Fruit fly (Drosophila melanogaster) whole organism, embryonic: ENCODE results near the gene Gr64a.

Experiments used
- ATbp ChIP-seq: fragments of 200-800 bp; sonication (Bioruptor generic); optimal IDR thresholded peaks from 2 replicates; lab custom pipeline; 2017; ENCODE audit warnings: missing biosample characterization, mild to moderate bottlenecking, missing genetic modification characterization, missing genetic modification reagents
- Ada2b ChIP-seq: fragments of 200-800 bp; sonication (Bioruptor generic); IDR thresholded peaks from 2 replicates; pipeline ENCODE4 v1.3.6; 2022; ENCODE audit warnings: missing biosample characterization, missing genetic modification characterization
- Adf1 ChIP-seq: fragments of 200-800 bp; sonication (Bioruptor generic); IDR thresholded peaks from 2 replicates; pipeline ENCODE4 v1.3.6; 2022; ENCODE audit warnings: missing biosample characterization, missing genetic modification characterization
- CG11085 ChIP-seq: fragments of 200-800 bp; sonication (Bioruptor generic); IDR thresholded peaks from 2 replicates; pipeline ENCODE4 v1.3.6; 2022; ENCODE audit warnings: missing biosample characterization, missing genetic modification characterization
- CG12071 ChIP-seq: fragments of 200-800 bp; sonication (Bioruptor generic); optimal IDR thresholded peaks from 3 replicates; lab custom pipeline; 2018; ENCODE audit warnings: missing biosample characterization, mild to moderate bottlenecking, missing genetic modification characterization
- CG13287 ChIP-seq: fragments of 200-800 bp; sonication (Bioruptor generic); IDR thresholded peaks from 2 replicates; pipeline ENCODE4 v1.3.6; 2022; ENCODE audit warnings: missing biosample characterization, missing genetic modification characterization; ENCODE audit not compliant: partially characterized antibody
- CG13296 ChIP-seq: fragments of 200-800 bp; sonication (Bioruptor generic); optimal IDR thresholded peaks from 3 replicates; lab custom pipeline; 2018; ENCODE audit warnings: missing biosample characterization, mild to moderate bottlenecking, missing genetic modification characterization
- CG14965 ChIP-seq: fragments of 200-800 bp; sonication (Bioruptor generic); optimal IDR thresholded peaks from 2 replicates; lab custom pipeline; 2016; ENCODE audit warnings: missing biosample characterization, missing genetic modification characterization, borderline replicate concordance
- CG1529 ChIP-seq: fragments of 200-800 bp; sonication (Bioruptor generic); optimal IDR thresholded peaks from 3 replicates; lab custom pipeline; 2018; ENCODE audit warnings: missing biosample characterization, missing genetic modification characterization
- CG15696 ChIP-seq: fragments of 200-800 bp; sonication (Bioruptor generic); optimal IDR thresholded peaks from 2 replicates; lab custom pipeline; 2019; ENCODE audit warnings: missing biosample characterization, mild to moderate bottlenecking, missing genetic modification characterization, moderate library complexity
- CG1792 ChIP-seq: fragments of 200-800 bp; sonication (Bioruptor generic); optimal IDR thresholded peaks from 2 replicates; lab custom pipeline; 2016; ENCODE audit warnings: missing biosample characterization, missing genetic modification characterization
- CG2678 ChIP-seq: fragments of 200-800 bp; sonication (Bioruptor generic); optimal IDR thresholded peaks from 3 replicates; lab custom pipeline; 2019; ENCODE audit warnings: missing biosample characterization, mild to moderate bottlenecking, missing genetic modification characterization, moderate library complexity
- CG30431 ChIP-seq: fragments of 200-800 bp; sonication (Bioruptor generic); optimal IDR thresholded peaks from 2 replicates; lab custom pipeline; 2017; ENCODE audit warnings: missing biosample characterization, missing genetic modification characterization
- CG32532 ChIP-seq: fragments of 200-800 bp; sonication (Bioruptor generic); IDR thresholded peaks from 2 replicates; pipeline ENCODE4 v1.3.6; 2022; ENCODE audit warnings: missing biosample characterization, missing genetic modification characterization
- CG3281 ChIP-seq: fragments of 200-800 bp; sonication (Bioruptor generic); optimal IDR thresholded peaks from 3 replicates; lab custom pipeline; 2017; ENCODE audit warnings: missing biosample characterization, mild to moderate bottlenecking, missing genetic modification characterization
- CG6272 ChIP-seq: fragments of 200-800 bp; sonication (Bioruptor generic); IDR thresholded peaks from 2 replicates; pipeline ENCODE4 v1.3.6; 2022; ENCODE audit warnings: missing biosample characterization, missing genetic modification characterization
- CG8765 ChIP-seq: fragments of 200-800 bp; sonication (Bioruptor generic); IDR thresholded peaks from 2 replicates; pipeline ENCODE4 v1.3.6; 2022; ENCODE audit warnings: missing biosample characterization, missing genetic modification characterization
- D19B ChIP-seq: fragments of 200-800 bp; sonication (Bioruptor generic); optimal IDR thresholded peaks from 2 replicates; lab custom pipeline; 2017; ENCODE audit warnings: missing biosample characterization, mild to moderate bottlenecking, missing genetic modification characterization
- Doc2 ChIP-seq: fragments of 200-800 bp; sonication (Bioruptor generic); IDR thresholded peaks from 2 replicates; pipeline ENCODE4 v1.3.6; 2022; ENCODE audit warnings: missing biosample characterization, missing genetic modification characterization
- Dp ChIP-seq: fragments of 200-800 bp; sonication (Bioruptor generic); optimal IDR thresholded peaks from 2 replicates; lab custom pipeline; 2018; ENCODE audit warnings: missing biosample characterization, mild to moderate bottlenecking, missing genetic modification characterization, moderate library complexity
- Dref ChIP-seq: fragments of 200-800 bp; sonication (Bioruptor generic); IDR thresholded peaks from 2 replicates; pipeline ENCODE4 v1.3.6; 2022; ENCODE audit warnings: missing biosample characterization, missing genetic modification characterization
- HmgD ChIP-seq: fragments of 200-800 bp; sonication (Bioruptor generic); optimal IDR thresholded peaks from 3 replicates; lab custom pipeline; 2016; ENCODE audit warnings: missing biosample characterization, missing genetic modification characterization
- Hmr ChIP-seq: fragments of 200-800 bp; sonication (Bioruptor generic); optimal IDR thresholded peaks from 3 replicates; lab custom pipeline; 2017; ENCODE audit warnings: mild to moderate bottlenecking, missing biosample characterization, missing genetic modification reagents, missing genetic modification characterization
- Hsf ChIP-seq: fragments of 200-800 bp; sonication (Bioruptor generic); optimal IDR thresholded peaks from 3 replicates; lab custom pipeline; 2016; ENCODE audit warnings: missing biosample characterization, missing genetic modification characterization
- Kr ChIP-seq: fragments of 200-800 bp; sonication (Bioruptor generic); optimal IDR thresholded peaks from 2 replicates; lab custom pipeline; 2017; ENCODE audit warnings: missing biosample characterization, mild to moderate bottlenecking, missing genetic modification characterization
- Lpt ChIP-seq: fragments of >200 bp; optimal IDR thresholded peaks from 2 replicates; lab custom pipeline; 2018; ENCODE audit warnings: missing biosample characterization, missing genetic modification characterization
- Nf-YC ChIP-seq: fragments of 200-800 bp; optimal IDR thresholded peaks from 3 replicates; lab custom pipeline; 2019; ENCODE audit warnings: missing biosample characterization, mild to moderate bottlenecking, missing genetic modification characterization, moderate library complexity
- Oaz ChIP-seq: fragments of 200-800 bp; sonication (Bioruptor generic); IDR thresholded peaks from 2 replicates; pipeline ENCODE4 v1.3.6; 2022; ENCODE audit warnings: missing biosample characterization, missing genetic modification characterization
- Pdp1 ChIP-seq, 2 experiments: fragments of 200-800 bp; sonication (Bioruptor generic); optimal IDR thresholded peaks; 3 replicates each; lab custom pipeline; 2016; ENCODE audit warnings: missing biosample characterization in 2 of 2, missing genetic modification characterization in 2 of 2, mild to moderate bottlenecking in 1 of 2, moderate library complexity in 1 of 2
- Side ChIP-seq: fragments of 200-800 bp; sonication (Bioruptor generic); optimal IDR thresholded peaks from 2 replicates; lab custom pipeline; 2016; ENCODE audit warnings: missing biosample characterization, missing genetic modification characterization
- Sox102F ChIP-seq: fragments of 200-800 bp; sonication (Bioruptor generic); optimal IDR thresholded peaks from 2 replicates; lab custom pipeline; 2018; ENCODE audit warnings: missing biosample characterization, mild to moderate bottlenecking, missing genetic modification characterization, moderate library complexity
- Sry-β ChIP-seq: fragments of 200-800 bp; sonication (Bioruptor generic); optimal IDR thresholded peaks from 2 replicates; lab custom pipeline; 2018; ENCODE audit warnings: missing biosample characterization, mild to moderate bottlenecking, missing genetic modification characterization, moderate library complexity
- Vsx1 ChIP-seq: fragments of 200-800 bp; sonication (Bioruptor generic); optimal IDR thresholded peaks from 2 replicates; lab custom pipeline; 2017; ENCODE audit warnings: missing biosample characterization, mild to moderate bottlenecking, missing genetic modification characterization, missing genetic modification reagents
- abd-A ChIP-seq: fragments of 200-800 bp; sonication (Bioruptor generic); optimal IDR thresholded peaks from 3 replicates; lab custom pipeline; 2019; ENCODE audit warnings: missing biosample characterization, mild to moderate bottlenecking, missing genetic modification characterization, moderate library complexity
- crp ChIP-seq, 2 experiments: fragments of 200-800 bp; sonication (Bioruptor generic); optimal IDR thresholded peaks; 2 replicates in 1 of 2; 3 replicates in 1 of 2; lab custom pipeline; 2017; ENCODE audit warnings: missing biosample characterization in 2 of 2, missing genetic modification characterization in 2 of 2, mild to moderate bottlenecking in 1 of 2, moderate library complexity in 1 of 2
- dmrt11E ChIP-seq: fragments of 200-800 bp; sonication (Bioruptor generic); optimal IDR thresholded peaks from 3 replicates; lab custom pipeline; 2018; ENCODE audit warnings: missing biosample characterization, mild to moderate bottlenecking, missing genetic modification characterization, moderate library complexity
- dpn ChIP-seq, 2 experiments: fragments of 200-800 bp; sonication (Bioruptor generic); optimal IDR thresholded peaks; 3 replicates each; lab custom pipeline; 2016; ENCODE audit warnings: missing biosample characterization in 2 of 2, missing genetic modification characterization in 2 of 2
- gsb ChIP-seq: fragments of 200-800 bp; sonication (Bioruptor generic); IDR thresholded peaks from 2 replicates; pipeline ENCODE4 v1.3.6; 2022; ENCODE audit warnings: missing biosample characterization, missing genetic modification characterization
- gt ChIP-seq: fragments of 200-800 bp; sonication (Bioruptor generic); IDR thresholded peaks from 2 replicates; pipeline ENCODE4 v1.3.6; 2022; ENCODE audit warnings: missing biosample characterization, missing genetic modification characterization
- ken ChIP-seq: fragments of 200-800 bp; sonication (Bioruptor generic); IDR thresholded peaks from 3 replicates; pipeline ENCODE4 v1.3.6; 2022; ENCODE audit warnings: missing biosample characterization, missing genetic modification characterization
- nerfin-1 ChIP-seq: fragments of 200-800 bp; sonication (Bioruptor generic); optimal IDR thresholded peaks from 3 replicates; lab custom pipeline; 2019; ENCODE audit warnings: missing biosample characterization, mild to moderate bottlenecking, missing genetic modification characterization, moderate library complexity
- oc ChIP-seq: fragments of 200-800 bp; sonication (Bioruptor generic); optimal IDR thresholded peaks from 2 replicates; lab custom pipeline; 2018; ENCODE audit warnings: missing biosample characterization, mild to moderate bottlenecking, missing genetic modification characterization, moderate library complexity
- onecut ChIP-seq: fragments of 200-800 bp; sonication (Bioruptor generic); IDR thresholded peaks from 2 replicates; pipeline ENCODE4 v1.3.6; 2022; ENCODE audit warnings: missing biosample characterization, missing genetic modification characterization
- phol ChIP-seq: fragments of 200-800 bp; sonication (Bioruptor generic); optimal IDR thresholded peaks from 3 replicates; lab custom pipeline; 2018; ENCODE audit warnings: missing biosample characterization, mild to moderate bottlenecking, missing genetic modification characterization, moderate library complexity
- repo ChIP-seq: fragments of 200-800 bp; sonication (Bioruptor generic); optimal IDR thresholded peaks from 2 replicates; lab custom pipeline; 2016; ENCODE audit warnings: missing biosample characterization, missing genetic modification characterization
- row ChIP-seq: fragments of 200-800 bp; sonication (Bioruptor generic); IDR thresholded peaks from 3 replicates; pipeline ENCODE4 v1.3.6; 2022; ENCODE audit warnings: missing biosample characterization, missing genetic modification characterization
- sim ChIP-seq: fragments of 200-800 bp; sonication (Bioruptor generic); IDR thresholded peaks from 2 replicates; pipeline ENCODE4 v1.3.6; 2022; ENCODE audit warnings: missing biosample characterization, missing genetic modification characterization
- sug ChIP-seq: fragments of 200-800 bp; optimal IDR thresholded peaks from 2 replicates; lab custom pipeline; 2019; ENCODE audit warnings: missing biosample characterization, mild to moderate bottlenecking, missing genetic modification characterization, moderate library complexity
- tgo ChIP-seq: fragments of 200-800 bp; sonication (Bioruptor generic); IDR thresholded peaks from 3 replicates; pipeline ENCODE4 v1.3.6; 2022; ENCODE audit warnings: missing biosample characterization, missing genetic modification characterization
- wdn ChIP-seq: fragments of 200-800 bp; sonication (Bioruptor generic); IDR thresholded peaks from 2 replicates; pipeline ENCODE4 v1.3.6; 2022; ENCODE audit warnings: missing biosample characterization, missing genetic modification characterization
- z ChIP-seq: fragments of 200-800 bp; sonication (Bioruptor generic); IDR thresholded peaks from 3 replicates; pipeline ENCODE4 v1.3.6; 2022; ENCODE audit warnings: missing biosample characterization, missing genetic modification characterization

Gr64a gene

dm6 chr3L:4071561-4072049 lies 45.0 kb downstream of the Gr64a start, which contains the start of gene wit (continued):
- TF ChIP-seq Oaz (GFP tag; lab: Robert Waterston, UW) (no peak), Lpt (GFP tag; lab: Kevin White, UChicago) (no peak), Pdp1 (GFP tag; optimal IDR thresholded peaks at IDR 0.05; lab: Kevin White, UChicago) (peak in 1 of 2 experiments; percentile 73), CG12071 (peak; percentile 47), CG1792 (GFP tag; lab: Kevin White, UChicago) (no peak), repo (GFP tag; lab: Kevin White, UChicago) (no peak), Doc2 (GFP tag; lab: Robert Waterston, UW) (no peak), HmgD (GFP tag; lab: Kevin White, UChicago) (no peak), nerfin-1 (tag; lab: Kevin White, UChicago) (no peak), CG15696 (no peak), CG14965 (GFP tag; lab: Kevin White, UChicago) (no peak), Kr (GFP tag; lab: Kevin White, UChicago) (no peak), Nf-YC (tag; lab: Kevin White, UChicago) (peak; percentile 81), Sox102F (GFP tag; lab: Kevin White, UChicago) (peak; percentile 12), wdn (GFP tag; lab: Robert Waterston, UW) (peak; percentile 14; the same call in 1 of the 2 replicates), Dref (GFP tag; lab: Robert Waterston, UW) (no peak), CG1529 (no peak), ken (no peak), gsb (GFP tag; lab: Robert Waterston, UW) (no peak), abd-A (peak; percentile 55), CG30431 (GFP tag; lab: Kevin White, UChicago) (no peak), CG13296 (GFP tag; lab: Kevin White, UChicago) (peak; percentile 46), CG6272 (no peak), D19B (GFP tag; lab: Kevin White, UChicago) (no peak), Dp (GFP tag; lab: Kevin White, UChicago) (peak; percentile 6), dpn (GFP tag; optimal IDR thresholded peaks at IDR 0.05; lab: Kevin White, UChicago) (no peak), Ada2b (GFP tag; lab: Robert Waterston, UW) (no peak), tgo (0 out of 3 replicates have a peak, but pooled peaks have one; percentile 19), Vsx1 (GFP tag; lab: Kevin White, UChicago) (peak; percentile 57), phol (tag; lab: Kevin White, UChicago) (no peak), CG32532 (GFP tag; lab: Robert Waterston, UW) (peak; percentile 62; the same call in 1 of the 2 replicates), gt (GFP tag; lab: Robert Waterston, UW) (no peak), CG13287 (GFP tag; lab: Robert Waterston, UW) (peak; percentile 73), CG2678 (peak; percentile 21), crp (GFP tag; optimal IDR thresholded peaks at IDR 0.05; lab: Kevin White, UChicago) (no peak), CG8765 (GFP tag; lab: Robert Waterston, UW) (no peak), CG3281 (GFP tag; lab: Kevin White, UChicago) (peak; percentile 1), ATbp (GFP tag; lab: Kevin White, UChicago) (peak; percentile 19), CG11085 (no peak), dmrt11E (tag; lab: Kevin White, UChicago) (no peak), Side (peak; percentile 5), Hmr (GFP tag; lab: Kevin White, UChicago) (peak; percentile 50), z (GFP tag; lab: Robert Waterston, UW) (peak; percentile 93), oc (tag; lab: Kevin White, UChicago) (no peak), sug (peak; percentile 22), onecut (no peak), row (peak; percentile 42; the same call in 1 of the 3 replicates), Sry-β (no peak), Hsf (GFP tag; lab: Kevin White, UChicago) (peak; percentile 26), Adf1 (GFP tag; lab: Robert Waterston, UW) (peak; percentile 45; the same call in 1 of the 2 replicates), sim (GFP tag; lab: Robert Waterston, UW) (no peak)
